Worm (Caenorhabditis elegans): ENCODE measurements around the gene cox-15.

DNA sequence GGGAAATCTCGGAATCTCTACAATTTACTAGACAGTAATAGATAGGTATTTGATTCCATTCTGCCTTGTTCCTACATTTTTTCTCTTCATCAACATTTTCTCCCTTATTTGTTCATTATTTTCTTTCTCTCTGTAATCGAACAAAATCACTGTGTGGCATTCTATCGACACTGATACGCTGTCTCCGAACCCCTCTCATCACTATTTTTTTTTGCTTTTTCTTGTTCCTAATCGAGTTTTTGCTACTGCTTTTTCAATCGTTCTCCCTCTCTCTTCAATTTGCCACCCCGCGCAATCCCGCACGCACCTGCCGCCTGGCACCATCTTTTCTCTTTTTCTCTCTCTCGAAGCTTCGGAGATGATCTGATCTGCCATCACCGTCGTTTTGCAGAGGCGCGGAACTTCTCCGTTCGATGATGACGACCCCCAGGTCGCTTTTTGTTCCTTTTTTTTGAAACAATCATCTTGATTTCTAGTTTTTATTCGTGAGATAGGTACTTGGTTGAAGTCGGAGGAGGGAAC, 34.5 kb downstream of the cox-15 start:
- TF ChIP-seq nhr-11 (tag; optimal IDR thresholded peaks at IDR 0.05) (no peak), egl-43 (GFP tag; IDR thresholded peaks at IDR 0.05) (no peak), lin-39 (tag; optimal IDR thresholded peaks at IDR 0.05) (no peak), nhr-237 (tag; optimal IDR thresholded peaks at IDR 0.05) (no peak), ceh-62 (tag; optimal IDR thresholded peaks at IDR 0.05) (no peak), F37D6.2 (tag; optimal IDR thresholded peaks at IDR 0.05) (no peak), mdl-1 (tag; optimal IDR thresholded peaks at IDR 0.05) (peak in 1 of 2 experiments; percentile 41), aly-2 (tag; optimal IDR thresholded peaks at IDR 0.05) (no peak), nhr-6 (tag; optimal IDR thresholded peaks at IDR 0.05) (no peak), R02D3.7 (tag; optimal IDR thresholded peaks at IDR 0.05) (no peak), daf-12 (tag; optimal IDR thresholded peaks at IDR 0.05) (no peak), lir-3 (tag; optimal IDR thresholded peaks at IDR 0.05) (no peak)

All from whole organism, L4 larva.